Worm (Caenorhabditis elegans): ENCODE data around the gene col-183.

col-183 gene

DNA sequence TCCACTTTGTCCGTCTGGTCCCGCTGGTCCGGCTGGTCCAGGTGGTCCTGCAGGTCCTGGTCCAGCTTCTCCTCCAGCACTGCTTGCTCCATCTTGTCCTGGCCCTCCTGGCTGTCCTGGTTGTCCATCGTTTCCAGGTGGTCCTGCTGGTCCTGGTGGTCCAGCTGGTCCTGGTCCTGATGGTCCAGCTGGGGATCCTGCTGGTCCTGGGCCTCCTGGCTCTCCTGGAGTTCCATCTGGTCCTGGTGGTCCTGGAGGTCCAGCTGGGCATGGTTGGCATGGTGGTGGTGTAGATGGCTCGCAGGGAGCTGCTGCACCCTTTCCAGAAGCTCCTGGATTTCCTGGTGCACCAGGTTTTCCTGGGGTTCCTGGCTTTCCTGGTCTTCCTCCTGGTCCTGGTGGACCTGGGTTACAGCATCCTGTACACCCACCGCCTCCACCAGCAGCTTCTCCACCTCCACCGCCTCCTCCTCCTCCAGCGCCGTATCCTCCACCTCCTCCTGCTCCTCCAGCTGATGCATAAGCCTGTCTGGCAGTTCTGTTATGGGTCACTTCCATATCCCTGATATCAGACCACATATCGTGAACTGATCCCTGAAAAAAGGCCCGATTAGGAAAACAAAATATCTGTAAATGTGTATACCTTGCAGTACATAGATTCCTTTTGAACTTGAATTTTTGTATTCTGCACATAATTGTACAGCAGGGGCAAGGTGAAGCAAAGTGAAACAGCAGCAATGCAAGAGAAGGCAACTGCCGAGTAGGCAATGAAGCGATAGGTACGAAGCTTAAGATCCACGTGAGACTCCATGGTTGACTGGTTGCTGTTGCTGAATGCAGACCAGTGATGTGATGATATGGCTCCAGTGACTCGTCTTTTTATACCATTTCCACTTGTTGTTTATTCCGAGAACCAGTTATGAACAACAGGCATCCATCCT is at the start of gene col-183:
TSS of gene col-183 (minus strand) at position 839 of the 941 bp plus-strand sequence.
- TF ChIP-seq W03F9.2 (tag; optimal IDR thresholded peaks at IDR 0.05) (no peak), him-1 (tag; optimal IDR thresholded peaks at IDR 0.05) (no peak), dao-5 (tag; optimal IDR thresholded peaks at IDR 0.05) (no peak)

DNA sequence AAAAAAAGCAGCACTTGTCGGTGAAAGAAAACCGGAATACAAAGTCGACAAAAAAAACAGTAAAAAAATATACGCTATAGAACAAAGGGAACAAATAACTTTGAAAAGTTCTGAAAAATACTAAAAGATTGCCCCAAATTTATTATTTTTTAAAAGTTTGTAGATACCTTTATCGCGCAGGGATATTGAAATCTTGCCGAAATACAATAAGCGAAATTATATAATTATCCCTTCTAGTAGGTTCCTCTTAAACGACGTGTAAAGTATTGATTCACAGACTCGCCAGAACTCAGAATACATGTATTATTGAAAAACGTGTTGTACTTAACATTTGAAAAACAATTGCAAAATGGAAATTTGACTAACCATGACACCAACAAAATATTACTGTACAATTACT is 46.8 kb upstream of the col-183 start:
- TF ChIP-seq dao-5 (tag; optimal IDR thresholded peaks at IDR 0.05) (no peak), W03F9.2 (tag; optimal IDR thresholded peaks at IDR 0.05) (peak; percentile 92), him-1 (tag; optimal IDR thresholded peaks at IDR 0.05) (peak; percentile 94)

- TF ChIP-seq dao-5 (tag; optimal IDR thresholded peaks at IDR 0.05) (peak; percentile 78), him-1 (tag; optimal IDR thresholded peaks at IDR 0.05) (peak; percentile 61), W03F9.2 (tag; optimal IDR thresholded peaks at IDR 0.05) (peak; percentile 49)
Measured at ce11 chrX:13511796-13512195, 44.2 kb upstream of the col-183 start.

- TF ChIP-seq W03F9.2 (tag; optimal IDR thresholded peaks at IDR 0.05) (no peak), dao-5 (tag; optimal IDR thresholded peaks at IDR 0.05) (no peak), him-1 (tag; optimal IDR thresholded peaks at IDR 0.05) (no peak)
Measured at ce11 chrX:13510997-13511396, 43.4 kb upstream of the col-183 start, which contains the start of gene col-185. TSS of gene col-185 (minus strand) at chrX:13511097.

ce11 chrX:13510234-13510837 is 42.8 kb upstream of the col-183 start:
- TF ChIP-seq W03F9.2 (tag; optimal IDR thresholded peaks at IDR 0.05) (no peak), dao-5 (tag; optimal IDR thresholded peaks at IDR 0.05) (no peak), him-1 (tag; optimal IDR thresholded peaks at IDR 0.05) (no peak)

ce11 chrX:13507233-13507632 is 39.7 kb upstream of the col-183 start, which contains the start of gene H06A10.1:
TSS of gene H06A10.1 (plus strand) at chrX:13507533.
- TF ChIP-seq dao-5 (tag; optimal IDR thresholded peaks at IDR 0.05), result no peak
- TF ChIP-seq W03F9.2 (tag; optimal IDR thresholded peaks at IDR 0.05), result no peak
- TF ChIP-seq him-1 (tag; optimal IDR thresholded peaks at IDR 0.05), result no peak

DNA sequence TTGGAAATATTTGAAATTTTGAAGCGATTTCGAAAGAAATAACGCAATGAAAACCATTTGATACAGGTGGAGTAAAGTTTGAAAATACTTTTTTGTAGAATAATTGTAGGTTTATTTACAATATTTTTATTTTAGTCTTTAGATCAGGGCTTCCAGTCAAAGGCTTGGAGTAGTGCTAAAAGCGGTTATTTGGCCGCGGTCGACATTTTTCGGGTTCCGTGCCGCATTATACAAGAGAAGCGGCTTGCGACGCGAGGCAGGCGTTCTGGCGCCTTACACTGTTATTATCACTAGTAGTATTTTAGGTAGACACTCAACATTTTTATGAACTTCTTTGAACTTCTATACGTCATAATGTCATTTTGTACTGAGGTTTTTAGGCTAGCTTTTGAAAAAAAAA is 38.9 kb upstream of the col-183 start:
- no peak for TF ChIP-seq him-1 (tag; optimal IDR thresholded peaks at IDR 0.05)
- no peak for TF ChIP-seq dao-5 (tag; optimal IDR thresholded peaks at IDR 0.05)
- TF ChIP-seq W03F9.2 (tag; optimal IDR thresholded peaks at IDR 0.05), result no peak

DNA sequence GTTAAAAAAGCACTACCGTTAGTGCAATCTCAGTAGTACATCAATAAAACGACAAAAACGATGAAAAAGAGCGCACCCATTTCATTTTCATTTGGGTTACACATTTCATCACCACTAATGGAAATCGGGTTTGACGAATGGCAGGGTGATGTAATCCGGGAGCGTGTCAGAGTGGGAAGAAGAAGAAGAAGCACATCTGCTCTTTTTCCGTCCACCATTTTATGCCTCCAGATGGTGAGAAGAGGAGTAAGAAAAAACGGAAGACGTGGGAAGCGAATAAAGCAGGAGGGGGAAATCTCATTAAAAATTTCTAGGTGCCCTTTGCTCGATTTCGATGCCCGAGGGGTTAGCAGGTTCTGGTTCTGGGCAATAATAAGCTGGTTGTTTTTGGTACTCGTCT is 38.5 kb upstream of the col-183 start:
- TF ChIP-seq dao-5 (tag; optimal IDR thresholded peaks at IDR 0.05) (no peak), W03F9.2 (tag; optimal IDR thresholded peaks at IDR 0.05) (no peak), him-1 (tag; optimal IDR thresholded peaks at IDR 0.05) (no peak)

DNA sequence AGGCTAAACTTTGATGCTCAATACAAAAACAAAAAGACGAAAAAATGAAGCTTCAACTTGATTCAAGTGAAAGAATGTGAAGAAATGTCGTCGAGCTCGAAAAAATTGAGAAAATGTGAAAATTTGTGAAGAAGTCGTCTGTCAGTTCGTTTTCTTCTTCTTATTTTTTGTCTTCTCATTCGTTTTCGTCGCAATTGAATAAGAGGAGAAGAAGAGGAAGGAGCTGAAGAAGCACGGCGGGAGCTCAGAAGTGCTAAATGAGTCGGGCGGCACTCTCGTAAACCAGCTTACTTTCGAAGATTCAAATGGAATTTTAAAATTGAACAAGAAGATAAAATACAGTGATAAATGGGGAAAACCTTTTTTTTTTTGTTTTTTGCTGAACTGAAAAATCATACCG is 37.6 kb upstream of the col-183 start:
- TF ChIP-seq him-1 (tag; optimal IDR thresholded peaks at IDR 0.05) (no peak), dao-5 (tag; optimal IDR thresholded peaks at IDR 0.05) (no peak), W03F9.2 (tag; optimal IDR thresholded peaks at IDR 0.05) (no peak)

DNA sequence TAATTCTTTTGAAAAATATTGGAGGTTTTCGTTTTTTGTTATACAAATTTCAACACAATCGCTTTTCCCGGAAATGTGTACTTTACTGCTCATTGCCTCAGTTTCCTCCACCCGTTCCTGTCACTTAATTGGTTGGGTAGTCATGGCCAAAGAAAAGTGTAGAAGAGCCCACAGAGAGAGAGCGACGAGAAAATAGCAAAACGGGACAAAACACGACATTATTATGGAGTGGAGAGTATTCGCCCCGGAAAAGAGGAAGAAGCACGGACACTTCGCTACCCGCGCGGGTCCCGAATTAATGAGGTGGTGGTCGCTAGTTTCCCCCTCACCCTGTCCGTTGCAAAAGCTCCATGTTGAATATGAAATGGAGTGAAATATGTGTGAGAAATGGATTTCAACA is 36.3 kb upstream of the col-183 start:
- TF ChIP-seq dao-5 (tag; optimal IDR thresholded peaks at IDR 0.05) (no peak), him-1 (tag; optimal IDR thresholded peaks at IDR 0.05) (no peak), W03F9.2 (tag; optimal IDR thresholded peaks at IDR 0.05) (no peak)

ce11 chrX:13502282-13502681 is 34.7 kb upstream of the col-183 start:
- TF ChIP-seq W03F9.2 (tag; optimal IDR thresholded peaks at IDR 0.05) (no peak), him-1 (tag; optimal IDR thresholded peaks at IDR 0.05) (peak; percentile 85)

- no peak for TF ChIP-seq dao-5 (tag; optimal IDR thresholded peaks at IDR 0.05)
- no peak for TF ChIP-seq him-1 (tag; optimal IDR thresholded peaks at IDR 0.05)
- no peak for TF ChIP-seq W03F9.2 (tag; optimal IDR thresholded peaks at IDR 0.05)
Measured at ce11 chrX:13500568-13500967, 33.0 kb upstream of the col-183 start, which contains the start of gene sad-1. TSS of gene sad-1 (minus strand) at chrX:13500668.

ce11 chrX:13499923-13500322 is 32.4 kb upstream of the col-183 start:
- TF ChIP-seq dao-5 (tag; optimal IDR thresholded peaks at IDR 0.05), result no peak
- TF ChIP-seq W03F9.2 (tag; optimal IDR thresholded peaks at IDR 0.05), result no peak
- TF ChIP-seq him-1 (tag; optimal IDR thresholded peaks at IDR 0.05), result no peak

DNA sequence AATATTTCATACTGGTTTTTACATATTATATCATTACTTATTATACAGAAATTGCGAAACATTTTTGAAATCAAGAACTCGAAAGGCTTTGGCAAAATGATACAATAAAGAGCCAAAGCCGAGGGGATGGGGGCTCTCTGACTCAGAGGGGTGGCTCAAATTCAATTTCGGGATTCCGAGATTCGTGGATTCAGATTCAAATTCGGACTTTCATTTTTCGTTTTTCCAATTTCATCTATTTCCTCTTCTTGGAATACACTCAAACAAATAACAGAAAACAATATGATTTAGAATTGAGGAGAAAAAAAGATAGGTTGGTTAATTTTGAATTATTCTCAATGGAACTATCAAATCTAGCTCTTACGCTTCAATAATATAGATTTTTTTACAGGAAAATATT is 31.5 kb upstream of the col-183 start:
- no peak for TF ChIP-seq W03F9.2 (tag; optimal IDR thresholded peaks at IDR 0.05)
- TF ChIP-seq him-1 (tag; optimal IDR thresholded peaks at IDR 0.05), result no peak
